Worm (Caenorhabditis elegans): ENCODE results near the gene scl-24.

scl-24 gene

ce11 chrV:17527729-17528128, 41.6 kb downstream of the scl-24 start, which contains the start of gene srz-90:
srz-90 (plus strand) TSS chrV:17528029.
- no peak for TF ChIP-seq pha-4 (tag; optimal IDR thresholded peaks at IDR 0.05)
- TF ChIP-seq elt-3 (tag; optimal IDR thresholded peaks at IDR 0.05), result no peak
- TF ChIP-seq nhr-12 (tag; optimal IDR thresholded peaks at IDR 0.05), result no peak
- TF ChIP-seq lin-13 (tag; optimal IDR thresholded peaks at IDR 0.05), result no peak
- TF ChIP-seq mab-5 (tag; optimal IDR thresholded peaks at IDR 0.05), result no peak
- TF ChIP-seq nhr-76 (tag; optimal IDR thresholded peaks at IDR 0.05), result no peak
- no peak for TF ChIP-seq ceh-83 (GFP tag; optimal IDR thresholded peaks at IDR 0.05)
- TF ChIP-seq unc-62 (GFP tag; optimal IDR thresholded peaks at IDR 0.05), result no peak
- no peak for TF ChIP-seq drap-1 (GFP tag; optimal IDR thresholded peaks at IDR 0.05)
- no peak for TF ChIP-seq blmp-1 (tag; optimal IDR thresholded peaks at IDR 0.05)
- no peak for TF ChIP-seq hlh-1 (tag; optimal IDR thresholded peaks at IDR 0.05)
- TF ChIP-seq ham-2 (GFP tag; optimal IDR thresholded peaks at IDR 0.05), result no peak
- no peak for TF ChIP-seq ztf-11 (tag; optimal IDR thresholded peaks at IDR 0.05)
- no peak for TF ChIP-seq sptf-1 (tag; optimal IDR thresholded peaks at IDR 0.05)
- no peak for TF ChIP-seq M03D4.4 (tag; optimal IDR thresholded peaks at IDR 0.05)
- no peak for TF ChIP-seq ceh-43 (GFP tag; optimal IDR thresholded peaks at IDR 0.05)
- TF ChIP-seq unc-39 (tag; optimal IDR thresholded peaks at IDR 0.05), result no peak

ce11 chrV:17530486-17530885, 44.4 kb downstream of the scl-24 start, which contains the start of gene C18D4.12:
C18D4.12 (minus strand) TSS chrV:17530586.
- TF ChIP-seq sptf-1 (tag; optimal IDR thresholded peaks at IDR 0.05), result no peak
- TF ChIP-seq flh-1 (GFP tag; optimal IDR thresholded peaks at IDR 0.05), result no peak
- TF ChIP-seq unc-39 (tag; optimal IDR thresholded peaks at IDR 0.05), result no peak
- no peak for TF ChIP-seq snpc-4 (tag; optimal IDR thresholded peaks at IDR 0.05)
- no peak for TF ChIP-seq nhr-28 (tag; optimal IDR thresholded peaks at IDR 0.05)
- TF ChIP-seq mls-2 (tag; optimal IDR thresholded peaks at IDR 0.05), result no peak
- no peak for TF ChIP-seq ztf-11 (tag; optimal IDR thresholded peaks at IDR 0.05)
- TF ChIP-seq mab-5 (tag; optimal IDR thresholded peaks at IDR 0.05), result no peak
- no peak for TF ChIP-seq drap-1 (GFP tag; optimal IDR thresholded peaks at IDR 0.05)
- TF ChIP-seq ham-2 (GFP tag; optimal IDR thresholded peaks at IDR 0.05), result no peak
- TF ChIP-seq mep-1 (tag; optimal IDR thresholded peaks at IDR 0.05), result no peak

ce11 chrV:17531410-17531809, 45.3 kb downstream of the scl-24 start, which contains the start of gene C18D4.4:
C18D4.4 (minus strand) TSS chrV:17531510.
- TF ChIP-seq nhr-2 (tag; optimal IDR thresholded peaks at IDR 0.05) (no peak), cnd-1 (tag; optimal IDR thresholded peaks at IDR 0.05) (no peak), nhr-12 (tag; optimal IDR thresholded peaks at IDR 0.05) (no peak), ces-1 (GFP tag; optimal IDR thresholded peaks at IDR 0.05) (no peak), snpc-4 (tag; optimal IDR thresholded peaks at IDR 0.05) (no peak), flh-1 (GFP tag; optimal IDR thresholded peaks at IDR 0.05) (no peak), bed-3 (GFP tag; optimal IDR thresholded peaks at IDR 0.05) (no peak), blmp-1 (tag; optimal IDR thresholded peaks at IDR 0.05) (no peak)

- no peak for TF ChIP-seq M03D4.4 (tag; optimal IDR thresholded peaks at IDR 0.05)
- no peak for TF ChIP-seq elt-1 (tag; optimal IDR thresholded peaks at IDR 0.05; ENCODE audit: borderline replicate concordance, insufficient read depth)
- TF ChIP-seq bed-3 (GFP tag; optimal IDR thresholded peaks at IDR 0.05), result no peak
- no peak for TF ChIP-seq nhr-12 (tag; optimal IDR thresholded peaks at IDR 0.05)
- no peak for TF ChIP-seq ceh-43 (GFP tag; optimal IDR thresholded peaks at IDR 0.05)
- TF ChIP-seq nhr-76 (tag; optimal IDR thresholded peaks at IDR 0.05), result no peak
- TF ChIP-seq cnd-1 (tag; optimal IDR thresholded peaks at IDR 0.05), result no peak
- no peak for TF ChIP-seq sem-2 (GFP tag; optimal IDR thresholded peaks at IDR 0.05)
- no peak for TF ChIP-seq drap-1 (GFP tag; optimal IDR thresholded peaks at IDR 0.05)
- TF ChIP-seq snpc-4 (tag; optimal IDR thresholded peaks at IDR 0.05), result no peak
- no peak for TF ChIP-seq nhr-28 (tag; optimal IDR thresholded peaks at IDR 0.05)
These were observed 46.6 kb downstream of the scl-24 start, which contains the start of gene C18D4.3 for ce11 chrV:17532686-17533085. C18D4.3 (minus strand) TSS chrV:17532786.

- TF ChIP-seq lin-13 (tag; optimal IDR thresholded peaks at IDR 0.05), result no peak
- no peak for TF ChIP-seq nhr-12 (tag; optimal IDR thresholded peaks at IDR 0.05)
- TF ChIP-seq unc-62 (GFP tag; optimal IDR thresholded peaks at IDR 0.05), result no peak
- TF ChIP-seq mep-1 (tag; optimal IDR thresholded peaks at IDR 0.05), result no peak
- no peak for TF ChIP-seq zip-8 (tag; optimal IDR thresholded peaks at IDR 0.05)
- no peak for TF ChIP-seq unc-120 (tag; optimal IDR thresholded peaks at IDR 0.05; ENCODE audit: poor library complexity, severe bottlenecking)
- no peak for TF ChIP-seq lin-32 (GFP tag; optimal IDR thresholded peaks at IDR 0.05)
- TF ChIP-seq flh-1 (GFP tag; optimal IDR thresholded peaks at IDR 0.05), result no peak
- no peak for TF ChIP-seq pha-4 (tag; optimal IDR thresholded peaks at IDR 0.05)
These were observed 47.1 kb downstream of the scl-24 start for ce11 chrV:17533200-17533599.
